Fruit fly (Drosophila melanogaster): ENCODE data around the gene Polr2A.

Polr2A gene

DNA sequence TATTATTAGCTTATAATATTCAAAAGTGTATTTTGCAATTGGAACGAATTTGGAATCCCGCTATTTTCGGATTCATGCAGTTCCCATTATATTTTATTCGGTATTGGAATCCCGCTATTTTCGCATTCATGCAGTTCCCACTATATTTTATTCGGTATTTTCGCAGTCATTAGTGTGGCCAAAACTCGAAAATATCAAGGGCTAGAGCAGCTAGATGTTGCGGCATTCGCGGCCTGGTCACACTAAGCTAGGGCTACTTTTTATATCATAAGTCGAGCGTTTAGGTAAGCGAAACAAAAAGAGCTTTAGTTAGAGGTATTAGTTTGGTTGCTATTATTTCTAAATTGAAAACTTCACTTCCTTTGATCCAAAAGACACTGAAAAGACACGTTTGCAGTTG, 8.7 kb upstream of the Polr2A start (continued):
- peak; percentile 65 for TF ChIP-seq CG1603 (tag; optimal IDR thresholded peaks at IDR 0.05)
- no peak for TF ChIP-seq CG13123 (GFP tag; optimal IDR thresholded peaks at IDR 0.05)
- TF ChIP-seq CrebB (tag; optimal IDR thresholded peaks at IDR 0.05), result no peak
- TF ChIP-seq cas (GFP tag; IDR thresholded peaks at IDR 0.05), result no peak
- no peak for TF ChIP-seq Usf (GFP tag; optimal IDR thresholded peaks at IDR 0.05)
- TF ChIP-seq cg (GFP tag; optimal IDR thresholded peaks at IDR 0.05), result no peak
- peak; percentile 60 for TF ChIP-seq hbn (GFP tag; IDR thresholded peaks at IDR 0.05; ENCODE audit: partially characterized antibody)
- TF ChIP-seq fd96Cb (tag; optimal IDR thresholded peaks at IDR 0.05), result no peak
- no peak for TF ChIP-seq Dref (GFP tag; IDR thresholded peaks at IDR 0.05)
- no peak for TF ChIP-seq Aef1 (GFP tag; IDR thresholded peaks at IDR 0.05)
- no peak for TF ChIP-seq ssp (GFP tag; IDR thresholded peaks at IDR 0.05)
- TF ChIP-seq CG2712 (tag; optimal IDR thresholded peaks at IDR 0.05), result peak; percentile 21
- peak; percentile 43 for TF ChIP-seq Dp (GFP tag; optimal IDR thresholded peaks at IDR 0.05)
- TF ChIP-seq NFAT (GFP tag; IDR thresholded peaks at IDR 0.05), result no peak
- peak; percentile 50 for TF ChIP-seq CG12659 (GFP tag; optimal IDR thresholded peaks at IDR 0.05)
- peak; percentile 87 for TF ChIP-seq nerfin-1 (tag; optimal IDR thresholded peaks at IDR 0.05)
- TF ChIP-seq Nf-YC (tag; optimal IDR thresholded peaks at IDR 0.05), result no peak
- no peak for TF ChIP-seq Elba2 (GFP tag; optimal IDR thresholded peaks at IDR 0.05)
- TF ChIP-seq CG34224 (GFP tag; IDR thresholded peaks at IDR 0.05; ENCODE audit: partially characterized antibody), result peak; percentile 63
- TF ChIP-seq eve (GFP tag; optimal IDR thresholded peaks at IDR 0.05), result no peak
- TF ChIP-seq al (GFP tag; IDR thresholded peaks at IDR 0.05), result no peak
- no peak for TF ChIP-seq crp (GFP tag; optimal IDR thresholded peaks at IDR 0.05)
- TF ChIP-seq danr (GFP tag; IDR thresholded peaks at IDR 0.05), result no peak
- TF ChIP-seq BtbVII (GFP tag; optimal IDR thresholded peaks at IDR 0.05), result no peak
- TF ChIP-seq CG4404 (GFP tag; IDR thresholded peaks at IDR 0.05), result no peak
- no peak for TF ChIP-seq CG30431 (GFP tag; optimal IDR thresholded peaks at IDR 0.05)
- no peak for TF ChIP-seq zfh2 (GFP tag; optimal IDR thresholded peaks at IDR 0.05)
- no peak for TF ChIP-seq dpn (GFP tag; optimal IDR thresholded peaks at IDR 0.05)
- TF ChIP-seq CG18764 (GFP tag; optimal IDR thresholded peaks at IDR 0.05), result no peak
- TF ChIP-seq CG17359 (tag; optimal IDR thresholded peaks at IDR 0.05), result no peak
- TF ChIP-seq Hmx (GFP tag; optimal IDR thresholded peaks at IDR 0.05), result no peak
- TF ChIP-seq en (GFP tag; optimal IDR thresholded peaks at IDR 0.05), result no peak
- TF ChIP-seq Sry-δ (GFP tag; optimal IDR thresholded peaks at IDR 0.05), result peak; percentile 32
- TF ChIP-seq CG7963 (GFP tag; IDR thresholded peaks at IDR 0.05; ENCODE audit: partially characterized antibody), result no peak
- TF ChIP-seq Ravus (GFP tag; IDR thresholded peaks at IDR 0.05), result no peak
- no peak for TF ChIP-seq Chrac-16 (GFP tag; optimal IDR thresholded peaks at IDR 0.05)
- TF ChIP-seq CG33213 (GFP tag; optimal IDR thresholded peaks at IDR 0.05), result peak; percentile 92
- no peak for TF ChIP-seq ro (GFP tag; IDR thresholded peaks at IDR 0.05)
- TF ChIP-seq toy (GFP tag; IDR thresholded peaks at IDR 0.05), result no peak
- TF ChIP-seq CG13894 (tag; optimal IDR thresholded peaks at IDR 0.05), result peak; percentile 46
- no peak for TF ChIP-seq CG7556 (GFP tag; optimal IDR thresholded peaks at IDR 0.05)
- peak; percentile 89 for TF ChIP-seq gfzf (GFP tag; optimal IDR thresholded peaks at IDR 0.05)
- 0 out of 3 replicates have a peak, but pooled peaks have one; percentile 25 for TF ChIP-seq CG14860 (GFP tag; IDR thresholded peaks at IDR 0.05; ENCODE audit: partially characterized antibody)
- TF ChIP-seq CG10147 (GFP tag; optimal IDR thresholded peaks at IDR 0.05), result no peak
- peak; percentile 47 for TF ChIP-seq Hmr (GFP tag; optimal IDR thresholded peaks at IDR 0.05)
- no peak for TF ChIP-seq fd102C (GFP tag; optimal IDR thresholded peaks at IDR 0.05)
- no peak for TF ChIP-seq CG17568 (GFP tag; optimal IDR thresholded peaks at IDR 0.05)
- peak; percentile 69 for TF ChIP-seq CG6791 (GFP tag; IDR thresholded peaks at IDR 0.05; ENCODE audit: partially characterized antibody)
- TF ChIP-seq cad (GFP tag; optimal IDR thresholded peaks at IDR 0.05), result no peak
- peak; percentile 77 for TF ChIP-seq CG13287 (GFP tag; IDR thresholded peaks at IDR 0.05; ENCODE audit: partially characterized antibody)
- TF ChIP-seq CG12391 (tag; optimal IDR thresholded peaks at IDR 0.05), result peak; percentile 42

Data from whole organism, embryonic.